Fruit fly (Drosophila melanogaster): ENCODE measurements around the gene CG32281.

The CG32281 gene

DNA sequence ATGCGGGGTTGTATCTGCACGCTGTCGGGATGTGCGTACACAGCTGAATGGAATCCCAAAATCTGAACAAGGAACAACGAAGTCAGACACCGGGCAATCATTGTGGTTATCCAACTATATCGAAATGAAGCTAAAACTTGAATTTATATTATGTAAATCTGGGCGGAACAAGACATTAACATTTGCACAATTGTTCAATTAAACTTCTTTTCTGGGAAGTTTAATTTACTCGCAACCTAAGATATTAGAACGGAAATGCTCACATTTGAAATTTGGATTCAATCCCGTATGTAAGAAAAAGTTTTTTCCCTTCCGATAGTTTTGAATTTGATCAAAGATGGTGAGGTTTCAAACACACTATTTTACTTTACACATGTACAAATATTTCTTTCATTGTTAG, 37.1 kb downstream of the CG32281 start, which contains the start of gene CG33160:
Gene CG33160 (minus strand): TSS at position 101 of the 400 bp plus-strand sequence.
- TF ChIP-seq toe (GFP tag; optimal IDR thresholded peaks at IDR 0.05) (no peak), CG1620 (GFP tag; optimal IDR thresholded peaks at IDR 0.05) (no peak), CG7045 (GFP tag; optimal IDR thresholded peaks at IDR 0.05) (no peak), CG5204 (GFP tag; optimal IDR thresholded peaks at IDR 0.05) (no peak), Crg-1 (GFP tag; optimal IDR thresholded peaks at IDR 0.05) (no peak), CG11617 (GFP tag; optimal IDR thresholded peaks at IDR 0.05) (no peak), Clk (GFP tag; optimal IDR thresholded peaks at IDR 0.05) (no peak), Mnt (GFP tag; optimal IDR thresholded peaks at IDR 0.05) (no peak), bab1 (GFP tag; optimal IDR thresholded peaks at IDR 0.05) (no peak), CG7101 (tag; optimal IDR thresholded peaks at IDR 0.05) (no peak), CG33017 (tag; optimal IDR thresholded peaks at IDR 0.05) (no peak), ovo (GFP tag; optimal IDR thresholded peaks at IDR 0.05) (no peak), Hr96 (GFP tag; optimal IDR thresholded peaks at IDR 0.05) (no peak)

DNA sequence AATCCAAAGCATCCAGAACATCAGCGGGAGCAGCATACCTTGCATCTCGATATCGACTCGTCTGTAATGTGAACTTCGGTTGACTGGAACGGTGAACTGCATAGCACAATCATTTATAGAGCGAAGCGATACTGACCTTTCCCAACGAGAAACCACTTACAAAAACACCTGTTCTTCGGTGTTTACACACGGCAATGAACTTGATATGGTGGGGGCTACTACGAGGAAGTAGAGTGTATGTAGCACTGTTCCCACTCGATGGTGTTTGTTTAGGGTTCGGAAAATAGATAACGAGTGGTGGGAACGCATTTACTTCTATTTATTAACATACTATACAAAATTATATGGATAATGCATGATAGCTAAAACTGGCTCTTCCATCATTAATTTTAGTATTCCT, 39.7 kb downstream of the CG32281 start, which contains the start of the genes CG32269 and CG32270:
Gene CG32269 (minus strand): TSS at position 91 of the 400 bp plus-strand sequence.
Gene CG32270 (minus strand): TSS at position 91 of the 400 bp plus-strand sequence.
- TF ChIP-seq Hr96 (GFP tag; optimal IDR thresholded peaks at IDR 0.05), result peak; percentile 40
- TF ChIP-seq CG1620 (GFP tag; optimal IDR thresholded peaks at IDR 0.05), result peak; percentile 23
- no peak for TF ChIP-seq CG14711 (tag; optimal IDR thresholded peaks at IDR 0.05)
- peak; percentile 2 for TF ChIP-seq CG33017 (tag; optimal IDR thresholded peaks at IDR 0.05)
- TF ChIP-seq kay (GFP tag; ENCODE audit: borderline replicate concordance), result no peak
- TF ChIP-seq cic (GFP tag; optimal IDR thresholded peaks at IDR 0.05), result peak; percentile 65
- peak; percentile 24 for TF ChIP-seq ovo (GFP tag; optimal IDR thresholded peaks at IDR 0.05)
- peak; percentile 52 for TF ChIP-seq CG7045 (GFP tag; optimal IDR thresholded peaks at IDR 0.05)
- peak; percentile 46 for TF ChIP-seq toe (GFP tag; optimal IDR thresholded peaks at IDR 0.05)
- TF ChIP-seq Mnt (GFP tag; optimal IDR thresholded peaks at IDR 0.05), result peak; percentile 60
- TF ChIP-seq Crg-1 (GFP tag; optimal IDR thresholded peaks at IDR 0.05), result peak; percentile 51
- peak; percentile 48 for TF ChIP-seq CG7101 (tag; optimal IDR thresholded peaks at IDR 0.05)
- TF ChIP-seq bab1 (GFP tag; optimal IDR thresholded peaks at IDR 0.05), result no peak
- TF ChIP-seq CG11617 (GFP tag; optimal IDR thresholded peaks at IDR 0.05), result peak; percentile 18
- TF ChIP-seq tj (GFP tag; optimal IDR thresholded peaks at IDR 0.05), result no peak
- no peak for TF ChIP-seq cnc (optimal IDR thresholded peaks at IDR 0.05)
- TF ChIP-seq Clk (GFP tag; optimal IDR thresholded peaks at IDR 0.05), result no peak
- peak; percentile 73 for TF ChIP-seq CG12768 (GFP tag; optimal IDR thresholded peaks at IDR 0.05)
- TF ChIP-seq pad (GFP tag; optimal IDR thresholded peaks at IDR 0.05), result peak; percentile 12
- TF ChIP-seq CG5204 (GFP tag; optimal IDR thresholded peaks at IDR 0.05), result no peak

DNA sequence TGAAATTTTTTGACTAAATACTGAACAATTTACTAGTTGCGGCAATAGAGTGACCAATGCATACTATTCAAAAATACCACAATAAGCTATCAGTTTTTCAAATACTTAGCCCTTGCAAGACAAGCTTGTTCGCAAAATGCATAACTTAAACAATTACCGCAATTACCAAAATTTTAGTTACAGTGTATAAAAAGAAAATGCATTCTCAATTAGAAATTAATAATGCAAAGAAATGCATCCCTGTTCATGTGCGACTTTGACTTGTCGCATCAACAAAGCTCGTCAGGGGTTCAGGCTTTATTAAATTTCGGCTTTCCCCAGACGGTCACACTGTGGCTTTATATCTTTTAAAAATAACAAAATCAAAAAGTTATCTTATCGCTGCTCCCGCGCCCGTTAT, 49.7 kb downstream of the CG32281 start, which contains the start of the genes hob and nSMase:
Gene hob (minus strand): TSS at position 62 of the 400 bp plus-strand sequence.
Gene nSMase (plus strand): TSS at position 298 of the 400 bp plus-strand sequence.
- TF ChIP-seq CG14711 (tag; optimal IDR thresholded peaks at IDR 0.05), result peak; percentile 14
- TF ChIP-seq cic (GFP tag; optimal IDR thresholded peaks at IDR 0.05), result peak; percentile 47
- TF ChIP-seq CG5204 (GFP tag; optimal IDR thresholded peaks at IDR 0.05), result no peak
- TF ChIP-seq ovo (GFP tag; optimal IDR thresholded peaks at IDR 0.05), result no peak
- no peak for TF ChIP-seq toe (GFP tag; optimal IDR thresholded peaks at IDR 0.05)
- TF ChIP-seq CG7045 (GFP tag; optimal IDR thresholded peaks at IDR 0.05), result no peak
- TF ChIP-seq Hr96 (GFP tag; optimal IDR thresholded peaks at IDR 0.05), result no peak
- peak; percentile 37 for TF ChIP-seq CG11617 (GFP tag; optimal IDR thresholded peaks at IDR 0.05)
- no peak for TF ChIP-seq Crg-1 (GFP tag; optimal IDR thresholded peaks at IDR 0.05)
- peak; percentile 60 for TF ChIP-seq Mnt (GFP tag; optimal IDR thresholded peaks at IDR 0.05)
- no peak for TF ChIP-seq CG12768 (GFP tag; optimal IDR thresholded peaks at IDR 0.05)
- no peak for TF ChIP-seq cnc (optimal IDR thresholded peaks at IDR 0.05)
- peak; percentile 8 for TF ChIP-seq tj (GFP tag; optimal IDR thresholded peaks at IDR 0.05)
- no peak for TF ChIP-seq kay (GFP tag; ENCODE audit: borderline replicate concordance)
- peak; percentile 64 for TF ChIP-seq bab1 (GFP tag; optimal IDR thresholded peaks at IDR 0.05)
- no peak for TF ChIP-seq CG33017 (tag; optimal IDR thresholded peaks at IDR 0.05)
- peak; percentile 13 for TF ChIP-seq CG1620 (GFP tag; optimal IDR thresholded peaks at IDR 0.05)
- TF ChIP-seq pad (GFP tag; optimal IDR thresholded peaks at IDR 0.05), result peak; percentile 4
- no peak for TF ChIP-seq Clk (GFP tag; optimal IDR thresholded peaks at IDR 0.05)
- TF ChIP-seq CG7101 (tag; optimal IDR thresholded peaks at IDR 0.05), result peak; percentile 33

Measured in whole organism, adult.